Worm (Caenorhabditis elegans) whole organism, L4 larva: ENCODE results near the gene clec-239.

Source experiments
- D1046.2 ChIP-seq: fragments of 200-800 bp; sonication (Bioruptor generic); IDR thresholded peaks from 2 replicates; pipeline ENCODE4 v1.3.6; 2022; ENCODE audit warnings: missing genetic modification characterization, missing compliant biosample characterization
- F26F4.8 ChIP-seq: fragments of 200-800 bp; sonication (Bioruptor generic); conservative IDR thresholded peaks from 2 replicates; pipeline ENCODE4 v1.3.6; 2022; ENCODE audit warnings: missing genetic modification characterization, missing compliant biosample characterization
- T20F7.1 ChIP-seq: fragments of 200-800 bp; sonication (Bioruptor generic); optimal IDR thresholded peaks from 2 replicates; lab custom pipeline; 2018; ENCODE audit warnings: mild to moderate bottlenecking, missing genetic modification characterization, missing compliant biosample characterization
- Y48G9A.11 ChIP-seq: fragments of 200-800 bp; sonication (Bioruptor generic); IDR thresholded peaks from 2 replicates; pipeline ENCODE4 v1.3.6; 2022; ENCODE audit warnings: missing genetic modification reagents, missing genetic modification characterization, missing compliant biosample characterization
- Y75B8A.6 ChIP-seq: fragments of 200-800 bp; sonication (Bioruptor generic); IDR thresholded peaks from 2 replicates; pipeline ENCODE4 v1.3.6; 2022; ENCODE audit warnings: missing genetic modification reagents, missing genetic modification characterization, missing compliant biosample characterization
- ZK337.2 ChIP-seq: fragments of 200-800 bp; sonication (Bioruptor generic); IDR thresholded peaks from 2 replicates; pipeline ENCODE4 v1.3.6; 2022; ENCODE audit warnings: missing genetic modification reagents, missing genetic modification characterization, missing compliant biosample characterization
- ceh-28 ChIP-seq: fragments of 150-350 bp; optimal IDR thresholded peaks from 2 replicates; lab custom pipeline; 2014; ENCODE audit warnings: missing biosample characterization, missing genetic modification reagents, missing genetic modification characterization
- ceh-44 ChIP-seq: fragments of 200-800 bp; sonication (Bioruptor generic); IDR thresholded peaks from 2 replicates; pipeline ENCODE4 v1.3.6; 2022; ENCODE audit warnings: missing genetic modification reagents, missing genetic modification characterization, missing compliant biosample characterization
- ceh-62 ChIP-seq: sonication (generic microtip); optimal IDR thresholded peaks from 2 replicates; lab custom pipeline; 2017; ENCODE audit warnings: missing biosample characterization, missing genetic modification characterization
- ceh-82 ChIP-seq: sonication (generic microtip); optimal IDR thresholded peaks from 2 replicates; lab custom pipeline; 2017; ENCODE audit warnings: missing biosample characterization, missing genetic modification characterization
- daf-12 ChIP-seq: fragments of 150-350 bp; optimal IDR thresholded peaks from 2 replicates; lab custom pipeline; 2014; ENCODE audit warnings: missing biosample characterization, missing genetic modification reagents, missing genetic modification characterization
- daf-19 ChIP-seq: fragments of 200-800 bp; sonication (Bioruptor generic); conservative IDR thresholded peaks from 2 replicates; pipeline ENCODE4 v1.3.6; 2022; ENCODE audit warnings: missing genetic modification characterization, missing compliant biosample characterization
- dmd-6 ChIP-seq: fragments of 200-800 bp; sonication (Bioruptor generic); IDR thresholded peaks from 2 replicates; pipeline ENCODE4 v1.3.6; 2022; ENCODE audit warnings: missing genetic modification reagents, missing genetic modification characterization, missing compliant biosample characterization
- duxl-1 ChIP-seq: sonication (generic microtip); optimal IDR thresholded peaks from 2 replicates; lab custom pipeline; 2016; ENCODE audit warnings: mild to moderate bottlenecking, missing genetic modification characterization, moderate library complexity, missing compliant biosample characterization; ENCODE audit not compliant: poor library complexity
- dve-1 ChIP-seq: sonication (generic microtip); optimal IDR thresholded peaks from 2 replicates; lab custom pipeline; 2017; ENCODE audit warnings: antibody characterized with exemption, mild to moderate bottlenecking, missing genetic modification characterization, missing compliant biosample characterization; ENCODE audit not compliant: insufficient read depth
- hmg-1.1 ChIP-seq: fragments of 200-800 bp; sonication (Bioruptor generic); IDR thresholded peaks from 2 replicates; pipeline ENCODE4 v1.3.6; 2022; ENCODE audit warnings: missing genetic modification reagents, missing genetic modification characterization, missing compliant biosample characterization
- lim-7 ChIP-seq: fragments of 200-800 bp; sonication (Bioruptor generic); IDR thresholded peaks from 2 replicates; pipeline ENCODE4 v1.3.6; 2022; ENCODE audit warnings: missing genetic modification characterization, missing compliant biosample characterization
- lin-1 ChIP-seq: fragments of 200-800 bp; sonication (Bioruptor generic); IDR thresholded peaks from 2 replicates; pipeline ENCODE4 v1.3.6; 2022; ENCODE audit warnings: missing genetic modification reagents, missing genetic modification characterization, missing compliant biosample characterization
- lin-13 ChIP-seq: fragments of 150-350 bp; optimal IDR thresholded peaks from 2 replicates; lab custom pipeline; 2014; ENCODE audit warnings: missing biosample characterization, missing genetic modification reagents, missing genetic modification characterization
- lin-38 ChIP-seq: fragments of 200-800 bp; sonication (Bioruptor generic); IDR thresholded peaks from 2 replicates; pipeline ENCODE4 v1.3.6; 2022; ENCODE audit warnings: missing genetic modification reagents, missing genetic modification characterization, missing compliant biosample characterization
- mdl-1 ChIP-seq, 2 experiments: fragments of 150-350 bp in 1 of 2; sonication (generic microtip) in 1 of 2; optimal IDR thresholded peaks; 2 replicates each; lab custom pipeline; 2014 to 2017; ENCODE audit warnings: missing biosample characterization in 2 of 2, missing genetic modification characterization in 2 of 2
- mxl-2 ChIP-seq: fragments of 200-800 bp; sonication (Bioruptor generic); conservative IDR thresholded peaks from 2 replicates; pipeline ENCODE4 v1.3.6; 2022; ENCODE audit warnings: missing genetic modification reagents, missing genetic modification characterization, missing compliant biosample characterization
- nhr-10 ChIP-seq: fragments of 150-350 bp; optimal IDR thresholded peaks from 2 replicates; lab custom pipeline; 2014; ENCODE audit warnings: missing biosample characterization, missing genetic modification characterization
- nhr-6 ChIP-seq: fragments of 150-350 bp; optimal IDR thresholded peaks from 2 replicates; lab custom pipeline; 2014; ENCODE audit warnings: missing biosample characterization, missing genetic modification characterization
- nhr-76 ChIP-seq: fragments of 150-350 bp; optimal IDR thresholded peaks from 2 replicates; lab custom pipeline; 2014; ENCODE audit warnings: missing biosample characterization, missing genetic modification characterization
- pqm-1 ChIP-seq: sonication (generic microtip); optimal IDR thresholded peaks from 2 replicates; lab custom pipeline; 2017; ENCODE audit warnings: missing biosample characterization, missing genetic modification characterization
- set-16 ChIP-seq: fragments of 200-800 bp; sonication (Bioruptor generic); IDR thresholded peaks from 2 replicates; pipeline ENCODE4 v1.3.6; 2022; ENCODE audit warnings: missing genetic modification reagents, missing genetic modification characterization, missing compliant biosample characterization
- skn-1 ChIP-seq: fragments of 150-350 bp; optimal IDR thresholded peaks from 2 replicates; lab custom pipeline; 2014; ENCODE audit warnings: missing biosample characterization, missing genetic modification characterization
- snpc-1.2 ChIP-seq: fragments of 200-800 bp; sonication (Bioruptor generic); IDR thresholded peaks from 2 replicates; pipeline ENCODE4 v1.3.6; 2022; ENCODE audit warnings: missing genetic modification reagents, missing genetic modification characterization, missing compliant biosample characterization
- spr-3 ChIP-seq: fragments of 200-800 bp; sonication (Bioruptor generic); optimal IDR thresholded peaks from 2 replicates; lab custom pipeline; 2018; ENCODE audit warnings: mild to moderate bottlenecking, missing genetic modification characterization, missing compliant biosample characterization
- unc-62 ChIP-seq, 3 experiments: fragments of 150-350 bp in 1 of 3; sonication (generic microtip); optimal IDR thresholded peaks in 2 of 3; peaks in 1 of 3; 1 replicate in 1 of 3; 2 replicates in 2 of 3; lab custom pipeline; 2014 to 2017; ENCODE audit warnings: missing biosample characterization in 3 of 3, missing genetic modification characterization in 3 of 3, missing genetic modification reagents in 3 of 3, missing genotype in 1 of 3
- zfp-2 ChIP-seq: sonication (generic microtip); optimal IDR thresholded peaks from 2 replicates; lab custom pipeline; 2016; ENCODE audit warnings: mild to moderate bottlenecking, missing genetic modification characterization, missing compliant biosample characterization
- zip-11 ChIP-seq: fragments of 200-800 bp; sonication (Bioruptor generic); IDR thresholded peaks from 2 replicates; pipeline ENCODE4 v1.3.6; 2022; ENCODE audit warnings: missing genetic modification characterization, missing compliant biosample characterization
- ztf-11 ChIP-seq: fragments of 150-350 bp; optimal IDR thresholded peaks from 2 replicates; lab custom pipeline; 2014; ENCODE audit warnings: missing biosample characterization, missing genetic modification characterization
- ztf-7 ChIP-seq: fragments of 150-350 bp; optimal IDR thresholded peaks from 2 replicates; lab custom pipeline; 2014; ENCODE audit warnings: missing biosample characterization, missing genetic modification characterization

The clec-239 gene

DNA sequence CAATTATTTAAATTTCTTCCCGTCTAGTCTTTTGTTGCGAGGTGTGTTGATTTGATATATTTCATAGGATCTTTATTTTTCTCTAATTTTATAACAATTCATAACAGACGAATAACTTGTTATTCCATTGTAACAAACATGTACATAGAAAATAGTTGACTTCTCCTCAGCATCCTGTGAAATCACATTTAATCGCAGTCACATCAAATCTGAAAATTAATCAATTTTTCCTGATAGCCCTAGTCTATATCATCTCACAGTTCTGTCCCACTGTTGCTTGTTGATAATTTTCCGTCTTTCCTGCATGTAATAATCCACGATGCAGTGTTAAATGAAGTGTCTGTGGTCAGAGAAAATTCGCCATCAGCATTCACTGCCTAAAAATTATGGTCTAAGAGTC is 31.5 kb downstream of the clec-239 start:
- TF ChIP-seq unc-62 (GFP tag; optimal IDR thresholded peaks at IDR 0.05 in 1 of 2; lab: Kevin White, UChicago) = peak in 1 of 2 experiments; percentile 97
- no peak for TF ChIP-seq unc-62 (tag; optimal IDR thresholded peaks at IDR 0.05; lab: Kevin White, UChicago)
- no peak for TF ChIP-seq zfp-2

DNA sequence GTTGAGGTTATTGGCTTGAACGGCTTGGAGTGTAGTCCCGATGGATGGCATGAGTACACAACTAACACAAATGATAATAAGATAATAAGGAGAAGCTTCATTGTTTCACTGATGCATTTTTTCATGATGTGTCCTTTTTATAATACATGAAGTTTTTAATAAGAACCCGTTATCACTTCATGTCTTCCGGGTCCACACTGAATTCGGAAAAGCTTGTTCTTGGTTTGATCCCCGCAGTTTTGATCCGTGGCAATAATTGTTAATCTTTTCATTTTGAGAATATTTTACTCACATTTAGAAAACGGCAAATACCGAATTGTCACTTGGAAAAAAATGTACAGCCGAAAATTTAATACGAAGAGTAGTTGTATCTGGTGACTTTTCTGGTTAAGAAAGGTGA is 32.3 kb downstream of the clec-239 start, which contains the start of gene Y102A5C.27:
Gene Y102A5C.27, minus strand, starts transcription at position 101 of the 400 bp plus-strand sequence.
- TF ChIP-seq nhr-76 (tag; lab: Kevin White, UChicago) = no peak
- no peak for TF ChIP-seq lin-13 (GFP tag; lab: Kevin White, UChicago)
- TF ChIP-seq zip-11 (GFP tag; lab: Robert Waterston, UW) = no peak
- TF ChIP-seq pqm-1 (tag; lab: Kevin White, UChicago) = no peak
- TF ChIP-seq lin-38 (GFP tag; lab: Robert Waterston, UW) = no peak
- TF ChIP-seq dmd-6 (GFP tag; lab: Robert Waterston, UW) = no peak
- TF ChIP-seq lim-7 (GFP tag; lab: Robert Waterston, UW) = no peak
- TF ChIP-seq F26F4.8 (GFP tag; lab: Robert Waterston, UW) = no peak
- TF ChIP-seq ceh-28 (tag; lab: Kevin White, UChicago) = no peak
- no peak for TF ChIP-seq nhr-6 (tag; lab: Kevin White, UChicago)
- TF ChIP-seq ceh-62 (tag; lab: Kevin White, UChicago) = no peak
- TF ChIP-seq duxl-1 (tag; lab: Kevin White, UChicago) = no peak
- no peak for TF ChIP-seq spr-3 (GFP tag; lab: Kevin White, UChicago)
- no peak for TF ChIP-seq ZK337.2 (GFP tag; lab: Robert Waterston, UW)
- TF ChIP-seq ceh-44 (GFP tag; lab: Robert Waterston, UW) = no peak
- TF ChIP-seq set-16 (GFP tag; lab: Robert Waterston, UW) = no peak
- TF ChIP-seq Y48G9A.11 (GFP tag; lab: Robert Waterston, UW) = no peak
- TF ChIP-seq lin-1 (GFP tag; lab: Robert Waterston, UW) = no peak
- no peak for TF ChIP-seq hmg-1.1 (GFP tag; lab: Robert Waterston, UW)

ce11 chrV:16991734-16992133 is 35.4 kb downstream of the clec-239 start, which contains the start of gene srz-95:
Gene srz-95, plus strand, starts transcription at chrV:16992034.
- TF ChIP-seq Y75B8A.6 (GFP tag; lab: Robert Waterston, UW) (no peak), T20F7.1 (GFP tag; lab: Kevin White, UChicago) (no peak), nhr-10 (tag; lab: Kevin White, UChicago) (no peak), dve-1 (no peak), ztf-11 (no peak), daf-12 (tag; lab: Kevin White, UChicago) (no peak), unc-62 (GFP tag; optimal IDR thresholded peaks at IDR 0.05 in 1 of 2; lab: Kevin White, UChicago) (no peak), unc-62 (tag; optimal IDR thresholded peaks at IDR 0.05; lab: Kevin White, UChicago) (no peak), ztf-7 (no peak), skn-1 (no peak), mdl-1 (tag; optimal IDR thresholded peaks at IDR 0.05; lab: Kevin White, UChicago) (no peak), snpc-1.2 (GFP tag; lab: Robert Waterston, UW) (no peak)

DNA sequence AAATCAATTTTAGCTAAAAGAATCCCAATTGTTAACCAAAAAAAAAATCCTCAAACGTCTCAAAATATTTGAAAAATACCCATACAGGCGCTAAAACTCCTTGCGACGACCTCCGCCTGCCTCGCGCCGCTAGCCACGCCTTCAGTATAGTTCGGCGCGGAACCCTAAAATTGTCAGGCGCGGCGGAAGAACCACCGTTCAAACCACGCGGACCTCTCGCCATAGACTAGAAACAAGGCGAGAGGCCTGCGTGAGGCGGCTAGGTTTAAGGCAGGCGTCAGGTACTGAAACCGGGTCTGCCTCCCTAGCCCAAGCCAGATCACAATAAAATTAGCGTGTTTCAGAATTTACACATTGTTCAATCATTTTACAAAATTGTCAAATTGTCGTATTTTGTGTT is 36.1 kb downstream of the clec-239 start:
- TF ChIP-seq mxl-2 (GFP tag; lab: Robert Waterston, UW) (no peak), set-16 (GFP tag; lab: Robert Waterston, UW) (peak; percentile 64), ceh-44 (GFP tag; lab: Robert Waterston, UW) (no peak), ceh-82 (no peak), D1046.2 (no peak), daf-19 (GFP tag; lab: Robert Waterston, UW) (no peak), pqm-1 (tag; lab: Kevin White, UChicago) (no peak), ztf-7 (no peak)
